Worm (Caenorhabditis elegans) whole organism, L4 larva: Measurements from ENCODE around the gene C14B1.2.

Experiments used
- R02D3.7 ChIP-seq: fragments of 150-350 bp; sonication (generic microtip); optimal IDR thresholded peaks from 3 replicates; lab custom pipeline; 2014; ENCODE audit warnings: missing biosample characterization, missing genetic modification characterization
- T20F7.1 ChIP-seq: fragments of 200-800 bp; sonication (Bioruptor generic); optimal IDR thresholded peaks from 2 replicates; lab custom pipeline; 2018; ENCODE audit warnings: mild to moderate bottlenecking, missing genetic modification characterization, missing compliant biosample characterization
- Y48G9A.11 ChIP-seq: fragments of 200-800 bp; sonication (Bioruptor generic); IDR thresholded peaks from 2 replicates; pipeline ENCODE4 v1.3.6; 2022; ENCODE audit warnings: missing genetic modification reagents, missing genetic modification characterization, missing compliant biosample characterization
- ZK337.2 ChIP-seq: fragments of 200-800 bp; sonication (Bioruptor generic); IDR thresholded peaks from 2 replicates; pipeline ENCODE4 v1.3.6; 2022; ENCODE audit warnings: missing genetic modification reagents, missing genetic modification characterization, missing compliant biosample characterization
- ZK546.5 ChIP-seq, 2 experiments: sonication (generic microtip); optimal IDR thresholded peaks; 2 replicates each; lab custom pipeline; 2017; ENCODE audit warnings: missing biosample characterization in 2 of 2, missing genetic modification characterization in 2 of 2
- aly-2 ChIP-seq: sonication (generic microtip); optimal IDR thresholded peaks from 2 replicates; lab custom pipeline; 2018; ENCODE audit warnings: missing biosample characterization, missing genetic modification characterization
- ceh-20 ChIP-seq: fragments of 200-800 bp; sonication (Bioruptor generic); IDR thresholded peaks from 2 replicates; pipeline ENCODE4 v1.3.6; 2022; ENCODE audit warnings: missing genetic modification reagents, missing genetic modification characterization, missing compliant biosample characterization
- ceh-32 ChIP-seq: sonication (generic microtip); optimal IDR thresholded peaks from 2 replicates; lab custom pipeline; 2016; ENCODE audit warnings: mild to moderate bottlenecking, missing genetic modification characterization, missing compliant biosample characterization; ENCODE audit not compliant: poor library complexity
- ceh-82 ChIP-seq: sonication (generic microtip); optimal IDR thresholded peaks from 2 replicates; lab custom pipeline; 2017; ENCODE audit warnings: missing biosample characterization, missing genetic modification characterization
- cey-2 ChIP-seq: sonication (generic microtip); optimal IDR thresholded peaks from 3 replicates; lab custom pipeline; 2017; ENCODE audit warnings: missing genetic modification characterization, mild to moderate bottlenecking, missing compliant biosample characterization, antibody characterized with exemption, borderline replicate concordance; ENCODE audit not compliant: insufficient read depth
- ctbp-1 ChIP-seq: fragments of 200-800 bp; sonication (Bioruptor generic); IDR thresholded peaks from 2 replicates; pipeline ENCODE4 v1.3.6; 2022; ENCODE audit warnings: missing genetic modification reagents, missing genetic modification characterization, missing compliant biosample characterization
- daf-19 ChIP-seq: fragments of 200-800 bp; sonication (Bioruptor generic); conservative IDR thresholded peaks from 2 replicates; pipeline ENCODE4 v1.3.6; 2022; ENCODE audit warnings: missing genetic modification characterization, missing compliant biosample characterization
- daf-8 ChIP-seq: fragments of 200-800 bp; sonication (Bioruptor generic); IDR thresholded peaks from 2 replicates; pipeline ENCODE4 v1.3.6; 2022; ENCODE audit warnings: missing genetic modification characterization, missing compliant biosample characterization
- dmd-6 ChIP-seq: fragments of 200-800 bp; sonication (Bioruptor generic); IDR thresholded peaks from 2 replicates; pipeline ENCODE4 v1.3.6; 2022; ENCODE audit warnings: missing genetic modification reagents, missing genetic modification characterization, missing compliant biosample characterization
- dmd-8 ChIP-seq: fragments of 200-800 bp; sonication (Bioruptor generic); IDR thresholded peaks from 2 replicates; pipeline ENCODE4 v1.3.6; 2022; ENCODE audit warnings: missing genetic modification characterization, missing compliant biosample characterization
- dve-1 ChIP-seq: sonication (generic microtip); optimal IDR thresholded peaks from 2 replicates; lab custom pipeline; 2017; ENCODE audit warnings: antibody characterized with exemption, mild to moderate bottlenecking, missing genetic modification characterization, missing compliant biosample characterization; ENCODE audit not compliant: insufficient read depth
- egl-27 ChIP-seq: sonication (generic microtip); optimal IDR thresholded peaks from 3 replicates; lab custom pipeline; 2017; ENCODE audit warnings: missing biosample characterization, missing genetic modification reagents, missing genetic modification characterization
- egl-43 ChIP-seq: fragments of 200-800 bp; sonication (Bioruptor generic); IDR thresholded peaks from 2 replicates; pipeline ENCODE4 v1.3.6; 2022; ENCODE audit warnings: missing genetic modification reagents, missing genetic modification characterization, missing compliant biosample characterization
- fkh-10 ChIP-seq: fragments of 150-350 bp; optimal IDR thresholded peaks from 2 replicates; lab custom pipeline; 2014; ENCODE audit warnings: missing biosample characterization, missing genetic modification reagents, missing genetic modification characterization
- gei-8 ChIP-seq: fragments of 200-800 bp; sonication (Bioruptor generic); optimal IDR thresholded peaks from 2 replicates; lab custom pipeline; 2018; ENCODE audit warnings: mild to moderate bottlenecking, missing genetic modification characterization, missing compliant biosample characterization
- hlh-11 ChIP-seq: fragments of 200-800 bp; sonication (Bioruptor generic); optimal IDR thresholded peaks from 2 replicates; lab custom pipeline; 2018; ENCODE audit warnings: mild to moderate bottlenecking, missing genetic modification characterization, missing compliant biosample characterization
- hlh-30 ChIP-seq: sonication (generic microtip); optimal IDR thresholded peaks from 2 replicates; lab custom pipeline; 2017; ENCODE audit warnings: antibody characterized with exemption, mild to moderate bottlenecking, missing genetic modification characterization, missing compliant biosample characterization; ENCODE audit not compliant: insufficient read depth
- jun-1 ChIP-seq: fragments of 150-350 bp; optimal IDR thresholded peaks from 2 replicates; lab custom pipeline; 2014; ENCODE audit warnings: missing biosample characterization, missing genetic modification reagents, missing genetic modification characterization
- lim-7 ChIP-seq: fragments of 200-800 bp; sonication (Bioruptor generic); IDR thresholded peaks from 2 replicates; pipeline ENCODE4 v1.3.6; 2022; ENCODE audit warnings: missing genetic modification characterization, missing compliant biosample characterization
- lin-13 ChIP-seq: fragments of 150-350 bp; optimal IDR thresholded peaks from 2 replicates; lab custom pipeline; 2014; ENCODE audit warnings: missing biosample characterization, missing genetic modification reagents, missing genetic modification characterization
- lin-38 ChIP-seq: fragments of 200-800 bp; sonication (Bioruptor generic); IDR thresholded peaks from 2 replicates; pipeline ENCODE4 v1.3.6; 2022; ENCODE audit warnings: missing genetic modification reagents, missing genetic modification characterization, missing compliant biosample characterization
- lir-3 ChIP-seq: sonication (generic microtip); optimal IDR thresholded peaks from 2 replicates; lab custom pipeline; 2016; ENCODE audit warnings: mild to moderate bottlenecking, missing genetic modification characterization, missing compliant biosample characterization
- madf-5 ChIP-seq, 2 experiments: fragments of 200-800 bp; sonication (Bioruptor generic); IDR thresholded peaks; 2 replicates each; pipeline ENCODE4 v1.3.6; 2022; ENCODE audit warnings: missing compliant biosample characterization in 2 of 2, missing genetic modification characterization in 2 of 2
- mdl-1 ChIP-seq, 2 experiments: fragments of 150-350 bp in 1 of 2; sonication (generic microtip) in 1 of 2; optimal IDR thresholded peaks; 2 replicates each; lab custom pipeline; 2014 to 2017; ENCODE audit warnings: missing biosample characterization in 2 of 2, missing genetic modification characterization in 2 of 2
- mes-2 ChIP-seq: sonication (generic microtip); optimal IDR thresholded peaks from 2 replicates; lab custom pipeline; 2016; ENCODE audit warnings: missing genotype, mild to moderate bottlenecking, missing genetic modification characterization, missing compliant biosample characterization; ENCODE audit not compliant: poor library complexity, severe bottlenecking
- nhr-10 ChIP-seq: fragments of 150-350 bp; optimal IDR thresholded peaks from 2 replicates; lab custom pipeline; 2014; ENCODE audit warnings: missing biosample characterization, missing genetic modification characterization
- nhr-11 ChIP-seq: fragments of 150-350 bp; optimal IDR thresholded peaks from 2 replicates; lab custom pipeline; 2014; ENCODE audit warnings: missing biosample characterization, missing genetic modification characterization
- nhr-111 ChIP-seq: fragments of 200-800 bp; sonication (Bioruptor generic); optimal IDR thresholded peaks from 2 replicates; lab custom pipeline; 2018; ENCODE audit warnings: mild to moderate bottlenecking, missing genetic modification characterization, missing compliant biosample characterization
- nhr-25 ChIP-seq: sonication (generic microtip); optimal IDR thresholded peaks from 2 replicates; lab custom pipeline; 2017; ENCODE audit warnings: missing genetic modification characterization, mild to moderate bottlenecking, missing compliant biosample characterization, antibody characterized with exemption, moderate library complexity, borderline replicate concordance; ENCODE audit not compliant: insufficient read depth
- nhr-28 ChIP-seq: fragments of 150-350 bp; optimal IDR thresholded peaks from 2 replicates; lab custom pipeline; 2014; ENCODE audit warnings: missing biosample characterization, missing genetic modification characterization
- nhr-41 ChIP-seq: fragments of 200-800 bp; sonication (Bioruptor generic); IDR thresholded peaks from 2 replicates; pipeline ENCODE4 v1.3.6; 2022; ENCODE audit warnings: missing genetic modification reagents, missing genetic modification characterization, missing compliant biosample characterization
- nhr-42 ChIP-seq: fragments of 200-800 bp; sonication (Bioruptor generic); IDR thresholded peaks from 2 replicates; pipeline ENCODE4 v1.3.6; 2022; ENCODE audit warnings: missing genetic modification characterization, missing compliant biosample characterization
- nhr-6 ChIP-seq: fragments of 150-350 bp; optimal IDR thresholded peaks from 2 replicates; lab custom pipeline; 2014; ENCODE audit warnings: missing biosample characterization, missing genetic modification characterization
- nhr-76 ChIP-seq: fragments of 150-350 bp; optimal IDR thresholded peaks from 2 replicates; lab custom pipeline; 2014; ENCODE audit warnings: missing biosample characterization, missing genetic modification characterization
- nhr-77 ChIP-seq: fragments of 150-350 bp; optimal IDR thresholded peaks from 2 replicates; lab custom pipeline; 2014; ENCODE audit warnings: missing biosample characterization, missing genetic modification characterization
- pqm-1 ChIP-seq: sonication (generic microtip); optimal IDR thresholded peaks from 2 replicates; lab custom pipeline; 2017; ENCODE audit warnings: missing biosample characterization, missing genetic modification characterization
- rbr-2 ChIP-seq: sonication (generic microtip); optimal IDR thresholded peaks from 2 replicates; lab custom pipeline; 2016; ENCODE audit warnings: missing genotype, missing genetic modification characterization, missing compliant biosample characterization
- skn-1 ChIP-seq: fragments of 150-350 bp; optimal IDR thresholded peaks from 2 replicates; lab custom pipeline; 2014; ENCODE audit warnings: missing biosample characterization, missing genetic modification characterization
- snpc-1.2 ChIP-seq: fragments of 200-800 bp; sonication (Bioruptor generic); IDR thresholded peaks from 2 replicates; pipeline ENCODE4 v1.3.6; 2022; ENCODE audit warnings: missing genetic modification reagents, missing genetic modification characterization, missing compliant biosample characterization
- spr-3 ChIP-seq: fragments of 200-800 bp; sonication (Bioruptor generic); optimal IDR thresholded peaks from 2 replicates; lab custom pipeline; 2018; ENCODE audit warnings: mild to moderate bottlenecking, missing genetic modification characterization, missing compliant biosample characterization
- tag-97 ChIP-seq: fragments of 200-800 bp; sonication (Bioruptor generic); IDR thresholded peaks from 2 replicates; pipeline ENCODE4 v1.3.6; 2022; ENCODE audit warnings: missing genetic modification characterization, missing compliant biosample characterization
- tra-1 ChIP-seq: fragments of 200-800 bp; sonication (Bioruptor generic); IDR thresholded peaks from 2 replicates; pipeline ENCODE4 v1.3.6; 2022; ENCODE audit warnings: missing genetic modification reagents, missing genetic modification characterization, missing compliant biosample characterization
- unc-130 ChIP-seq: sonication (generic microtip); optimal IDR thresholded peaks from 2 replicates; lab custom pipeline; 2016; ENCODE audit warnings: missing genetic modification reagents, missing genetic modification characterization, missing compliant biosample characterization
- vab-7 ChIP-seq: fragments of 200-800 bp; sonication (Bioruptor generic); IDR thresholded peaks from 2 replicates; pipeline ENCODE4 v1.3.6; 2022; ENCODE audit warnings: missing genetic modification reagents, missing genetic modification characterization, missing compliant biosample characterization
- zag-1 ChIP-seq: fragments of 150-350 bp; optimal IDR thresholded peaks from 2 replicates; lab custom pipeline; 2014; ENCODE audit warnings: missing biosample characterization, missing genetic modification characterization
- zfp-2 ChIP-seq: sonication (generic microtip); optimal IDR thresholded peaks from 2 replicates; lab custom pipeline; 2016; ENCODE audit warnings: mild to moderate bottlenecking, missing genetic modification characterization, missing compliant biosample characterization
- ztf-7 ChIP-seq: fragments of 150-350 bp; optimal IDR thresholded peaks from 2 replicates; lab custom pipeline; 2014; ENCODE audit warnings: missing biosample characterization, missing genetic modification characterization

C14B1.2 gene

ce11 chrIII:3677378-3677777, 24.7 kb upstream of the C14B1.2 start (continued):
- no peak for TF ChIP-seq dmd-6 (GFP tag; lab: Robert Waterston, UW)
- TF ChIP-seq nhr-111 (GFP tag; lab: Kevin White, UChicago), result no peak
- no peak for TF ChIP-seq jun-1 (tag; lab: Kevin White, UChicago)
- TF ChIP-seq unc-130, result no peak
- no peak for TF ChIP-seq ceh-32 (tag; lab: Kevin White, UChicago)
- TF ChIP-seq egl-27, result no peak
- peak; percentile 72 for TF ChIP-seq egl-43 (GFP tag; lab: Robert Waterston, UW)
- peak; percentile 93 for TF ChIP-seq fkh-10 (GFP tag; lab: Kevin White, UChicago)
- peak; percentile 32 for TF ChIP-seq dve-1 (tag; lab: Kevin White, UChicago)
- no peak for TF ChIP-seq lir-3 (tag; lab: Kevin White, UChicago)
- TF ChIP-seq nhr-76 (tag; lab: Kevin White, UChicago), result no peak
- no peak for TF ChIP-seq vab-7
- no peak for TF ChIP-seq zfp-2
- peak; percentile 78 for TF ChIP-seq hlh-11
- TF ChIP-seq ctbp-1 (GFP tag; lab: Robert Waterston, UW), result peak; percentile 80
- no peak for TF ChIP-seq pqm-1
- peak; percentile 85 for TF ChIP-seq rbr-2
- TF ChIP-seq lin-38, result 0 out of 2 replicates have a peak, but pooled peaks have one; percentile 18
- no peak for TF ChIP-seq skn-1
- TF ChIP-seq gei-8 (GFP tag; lab: Kevin White, UChicago), result no peak
- TF ChIP-seq nhr-41, result no peak
- TF ChIP-seq R02D3.7, result no peak
- no peak for TF ChIP-seq lim-7 (GFP tag; lab: Robert Waterston, UW)
- no peak for TF ChIP-seq nhr-25 (tag; lab: Kevin White, UChicago)
- no peak for TF ChIP-seq aly-2 (tag; lab: Kevin White, UChicago)
- TF ChIP-seq snpc-1.2 (GFP tag; lab: Robert Waterston, UW), result no peak
- no peak for TF ChIP-seq ZK546.5 (tag; optimal IDR thresholded peaks at IDR 0.05; lab: Kevin White, UChicago)
- no peak for TF ChIP-seq zag-1 (tag; lab: Kevin White, UChicago)
- TF ChIP-seq nhr-77 (tag; lab: Kevin White, UChicago), result no peak
- 0 out of 2 replicates have a peak, but pooled peaks have one; percentile 52 for TF ChIP-seq ceh-20 (GFP tag; lab: Robert Waterston, UW)
- TF ChIP-seq spr-3, result no peak
- TF ChIP-seq T20F7.1 (GFP tag; lab: Kevin White, UChicago), result no peak
- TF ChIP-seq nhr-10 (tag; lab: Kevin White, UChicago), result no peak
- peak; percentile 20 for TF ChIP-seq mes-2 (tag; lab: Kevin White, UChicago)
- peak in 1 of 2 experiments; percentile 56 for TF ChIP-seq mdl-1 (tag; optimal IDR thresholded peaks at IDR 0.05; lab: Kevin White, UChicago)
- TF ChIP-seq ceh-82, result no peak
- no peak for TF ChIP-seq daf-8 (GFP tag; lab: Robert Waterston, UW)
- no peak for TF ChIP-seq nhr-6 (tag; lab: Kevin White, UChicago)
- TF ChIP-seq ztf-7, result no peak
- no peak for TF ChIP-seq daf-19
- TF ChIP-seq ZK337.2 (GFP tag; lab: Robert Waterston, UW), result no peak
- no peak for TF ChIP-seq lin-13 (GFP tag; lab: Kevin White, UChicago)
- TF ChIP-seq nhr-28 (tag; lab: Kevin White, UChicago), result no peak
- TF ChIP-seq madf-5 (GFP tag; IDR thresholded peaks at IDR 0.05; lab: Robert Waterston, UW), result no peak
- no peak for TF ChIP-seq tra-1
- TF ChIP-seq dmd-8, result no peak
- TF ChIP-seq cey-2 (tag; lab: Kevin White, UChicago), result no peak
- no peak for TF ChIP-seq tag-97 (GFP tag; lab: Robert Waterston, UW)
- TF ChIP-seq Y48G9A.11 (GFP tag; lab: Robert Waterston, UW), result no peak
- TF ChIP-seq hlh-30 (tag; lab: Kevin White, UChicago), result peak; percentile 73
- no peak for TF ChIP-seq nhr-42 (GFP tag; lab: Robert Waterston, UW)
- TF ChIP-seq nhr-11 (tag; lab: Kevin White, UChicago), result peak; percentile 32
